Worm (Caenorhabditis elegans): Measurements from ENCODE around the gene T05C12.11.

DNA sequence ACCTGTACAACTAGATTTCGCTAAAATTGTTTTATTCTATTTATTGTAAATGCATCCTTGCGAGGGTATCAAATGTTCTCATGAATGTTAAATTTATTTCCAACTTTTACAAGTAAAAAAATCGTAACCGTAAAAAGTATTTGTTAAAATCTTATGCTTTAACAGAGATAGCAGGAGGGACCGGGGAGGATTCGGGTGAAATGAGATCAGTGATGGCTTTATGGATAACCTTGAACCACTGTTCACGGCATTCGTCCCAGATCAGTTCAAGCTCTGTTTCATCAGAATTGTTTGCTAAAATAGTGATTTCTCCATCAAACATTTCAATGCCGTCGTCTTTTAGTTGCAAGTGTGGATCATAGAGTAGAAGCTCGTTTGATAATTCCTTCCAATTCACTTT is 29.1 kb downstream of the T05C12.11 start:
- no peak for TF ChIP-seq dpl-1 (GFP tag; optimal IDR thresholded peaks at IDR 0.05)
- no peak for TF ChIP-seq sea-2 (GFP tag; IDR thresholded peaks at IDR 0.05)
- no peak for TF ChIP-seq ama-1 (optimal IDR thresholded peaks at IDR 0.05)
- peak in 1 of 2 experiments; percentile 31 for TF ChIP-seq ama-1 (GFP tag; optimal IDR thresholded peaks at IDR 0.05)
- TF ChIP-seq mxl-1 (tag; optimal IDR thresholded peaks at IDR 0.05), result no peak
- TF ChIP-seq hmg-1.2 (GFP tag; IDR thresholded peaks at IDR 0.05), result no peak
- no peak for TF ChIP-seq nhr-80 (tag; optimal IDR thresholded peaks at IDR 0.05)
- TF ChIP-seq K11D2.4 (GFP tag; IDR thresholded peaks at IDR 0.05), result no peak
- TF ChIP-seq attf-5 (GFP tag; optimal IDR thresholded peaks at IDR 0.05), result no peak
- TF ChIP-seq aptf-3 (GFP tag; IDR thresholded peaks at IDR 0.05), result no peak
- no peak for TF ChIP-seq ZK185.1 (tag; optimal IDR thresholded peaks at IDR 0.05; ENCODE audit: poor library complexity, severe bottlenecking)
- TF ChIP-seq pha-4 (tag; optimal IDR thresholded peaks at IDR 0.05), result no peak
- TF ChIP-seq B0019.2 (GFP tag; conservative IDR thresholded peaks at IDR 0.05), result 0 out of 2 replicates have a peak, but pooled peaks have one; percentile 7
